Worm (Caenorhabditis elegans): Measurements from ENCODE around the gene Y116A8C.37.
A peak's percentile ranks its signal among the peaks of the same experiment; 100 is the strongest.

Gene Y116A8C.37

ce11 chrIV:17088849-17089248 lies 42.1 kb downstream of the Y116A8C.37 start, which contains the start of gene Y116A8C.43:
Y116A8C.43 (plus strand) TSS chrIV:17088851.
- TF ChIP-seq nhr-232 (tag; optimal IDR thresholded peaks at IDR 0.05) (no peak), che-1 (tag; optimal IDR thresholded peaks at IDR 0.05) (no peak), mec-3 (tag; optimal IDR thresholded peaks at IDR 0.05; ENCODE audit: borderline replicate concordance) (no peak), fkh-10 (GFP tag; optimal IDR thresholded peaks at IDR 0.05) (no peak), C38D4.7 (GFP tag; optimal IDR thresholded peaks at IDR 0.05) (no peak), ceh-19 (GFP tag; optimal IDR thresholded peaks at IDR 0.05) (no peak)

ce11 chrIV:17087384-17088099 lies 43.4 kb downstream of the Y116A8C.37 start, which contains the start of the genes snx-13 and snr-1:
snx-13 (minus strand) TSS chrIV:17087438.
snr-1 (plus strand) TSS chrIV:17088049.
- TF ChIP-seq elt-2 (tag; optimal IDR thresholded peaks at IDR 0.05) (peak; percentile 99), eyg-1 (tag; optimal IDR thresholded peaks at IDR 0.05) (peak; percentile 78), ceh-18 (tag; optimal IDR thresholded peaks at IDR 0.05) (peak; percentile 54), unc-86 (tag; optimal IDR thresholded peaks at IDR 0.05) (peak; percentile 97), ref-2 (tag; optimal IDR thresholded peaks at IDR 0.05) (peak; percentile 98), nhr-11 (tag; optimal IDR thresholded peaks at IDR 0.05) (no peak), ttx-3 (tag; optimal IDR thresholded peaks at IDR 0.05) (peak; percentile 95), syd-9 (tag; optimal IDR thresholded peaks at IDR 0.05) (peak; percentile 66), hlh-8 (tag; optimal IDR thresholded peaks at IDR 0.05) (peak; percentile 97), pha-4 (tag; optimal IDR thresholded peaks at IDR 0.05) (no peak), ceh-19 (GFP tag; optimal IDR thresholded peaks at IDR 0.05) (peak; percentile 94), ets-4 (tag; optimal IDR thresholded peaks at IDR 0.05) (peak; percentile 93), K09A11.1 (tag; optimal IDR thresholded peaks at IDR 0.05; ENCODE audit: insufficient read depth) (no peak), ceh-34 (tag; optimal IDR thresholded peaks at IDR 0.05) (peak; percentile 95), hlh-30 (tag; optimal IDR thresholded peaks at IDR 0.05; ENCODE audit: insufficient read depth) (no peak), fkh-6 (tag; optimal IDR thresholded peaks at IDR 0.05) (peak; percentile 42), hlh-15 (tag; optimal IDR thresholded peaks at IDR 0.05) (peak; percentile 97), madf-2 (tag; optimal IDR thresholded peaks at IDR 0.05) (peak; percentile 76), nfya-1 (tag; optimal IDR thresholded peaks at IDR 0.05) (peak; percentile 47), F13H6.1 (tag; optimal IDR thresholded peaks at IDR 0.05) (peak; percentile 93), sdc-2 (tag; optimal IDR thresholded peaks at IDR 0.05) (peak; percentile 68), ceh-31 (tag; optimal IDR thresholded peaks at IDR 0.05) (peak; percentile 99), ceh-45 (GFP tag; IDR thresholded peaks at IDR 0.05) (peak; percentile 82), nhr-232 (tag; optimal IDR thresholded peaks at IDR 0.05) (no peak), ceh-2 (tag; optimal IDR thresholded peaks at IDR 0.05) (peak; percentile 95), ceh-48 (tag; optimal IDR thresholded peaks at IDR 0.05) (peak; percentile 68), tbx-2 (tag; optimal IDR thresholded peaks at IDR 0.05) (peak; percentile 99), K02D7.2 (tag; optimal IDR thresholded peaks at IDR 0.05) (peak; percentile 90), dve-1 (tag; optimal IDR thresholded peaks at IDR 0.05) (no peak), C38D4.7 (GFP tag; optimal IDR thresholded peaks at IDR 0.05) (peak; percentile 87), lin-11 (tag; optimal IDR thresholded peaks at IDR 0.05) (peak; percentile 80), fkh-10 (GFP tag; optimal IDR thresholded peaks at IDR 0.05) (no peak), hlh-6 (tag; optimal IDR thresholded peaks at IDR 0.05) (peak; percentile 55), unc-3 (GFP tag; conservative IDR thresholded peaks at IDR 0.05) (peak; percentile 72; the same call in 1 of the 2 replicates), unc-3 (tag; optimal IDR thresholded peaks at IDR 0.05) (peak; percentile 96), unc-55 (GFP tag; optimal IDR thresholded peaks at IDR 0.05) (no peak), pax-1 (tag; optimal IDR thresholded peaks at IDR 0.05) (no peak), lim-6 (tag; optimal IDR thresholded peaks at IDR 0.05) (peak; percentile 96), ceh-9 (tag; optimal IDR thresholded peaks at IDR 0.05) (no peak), pqm-1 (tag; optimal IDR thresholded peaks at IDR 0.05) (peak; percentile 89), Y22D7AL.16 (tag; optimal IDR thresholded peaks at IDR 0.05) (peak; percentile 84), npax-4 (tag; optimal IDR thresholded peaks at IDR 0.05) (peak; percentile 64), zip-5 (tag; optimal IDR thresholded peaks at IDR 0.05) (peak; percentile 99), unc-42 (tag; optimal IDR thresholded peaks at IDR 0.05) (peak; percentile 80), tbx-7 (tag; optimal IDR thresholded peaks at IDR 0.05) (peak; percentile 96), rnt-1 (tag; optimal IDR thresholded peaks at IDR 0.05) (peak; percentile 94), sox-2 (GFP tag; IDR thresholded peaks at IDR 0.05) (peak; percentile 45)

Measured in whole organism, late embryonic.